Worm (Caenorhabditis elegans) whole organism, midembryonic: Measurements from ENCODE around the gene Y37E11B.10.
"Not testable (repeated sequence)": the region's sequence is repeated elsewhere in the genome, so short reads cannot be mapped to it uniquely, and the experiment has no call there.

Experiments used
- T22C8.4 ChIP-seq: fragments of 200-800 bp; sonication (Bioruptor generic); IDR thresholded peaks from 2 replicates; pipeline ENCODE4 v1.3.6; 2022; ENCODE audit warnings: missing genetic modification characterization, missing compliant biosample characterization
- cog-1 ChIP-seq: sonication (generic microtip); optimal IDR thresholded peaks from 2 replicates; lab custom pipeline; 2016; ENCODE audit warnings: missing genetic modification characterization, missing compliant biosample characterization
- flt-1 ChIP-seq: fragments of 200-800 bp; sonication (Bioruptor generic); IDR thresholded peaks from 2 replicates; pipeline ENCODE4 v1.3.6; 2022; ENCODE audit warnings: missing genetic modification characterization, missing compliant biosample characterization
- klf-2 ChIP-seq: fragments of 200-800 bp; sonication (Bioruptor generic); conservative IDR thresholded peaks from 2 replicates; pipeline ENCODE4 v1.3.6; 2022; ENCODE audit warnings: missing genetic modification reagents, missing genetic modification characterization, missing compliant biosample characterization
- med-1 ChIP-seq: sonication (generic microtip); optimal IDR thresholded peaks from 2 replicates; lab custom pipeline; 2017; ENCODE audit warnings: missing genetic modification characterization, mild to moderate bottlenecking, missing compliant biosample characterization, antibody characterized with exemption, missing genetic modification reagents; ENCODE audit not compliant: insufficient read depth
- ref-1 ChIP-seq: fragments of 200-800 bp; sonication (Bioruptor generic); conservative IDR thresholded peaks from 2 replicates; pipeline ENCODE4 v1.3.6; 2022; ENCODE audit warnings: missing genetic modification reagents, missing genetic modification characterization, missing compliant biosample characterization
- tab-1 ChIP-seq: fragments of 200-800 bp; sonication (Bioruptor generic); IDR thresholded peaks from 2 replicates; pipeline ENCODE4 v1.3.6; 2022; ENCODE audit warnings: missing genetic modification characterization, missing compliant biosample characterization
- ztf-23 ChIP-seq: fragments of 200-800 bp; sonication (Bioruptor generic); IDR thresholded peaks from 2 replicates; pipeline ENCODE4 v1.3.6; 2022; ENCODE audit warnings: missing genetic modification reagents, missing genetic modification characterization, missing compliant biosample characterization
- ztf-29 ChIP-seq: fragments of 200-800 bp; sonication (Bioruptor generic); IDR thresholded peaks from 2 replicates; pipeline ENCODE4 v1.3.6; 2022; ENCODE audit warnings: missing genetic modification reagents, missing genetic modification characterization, missing compliant biosample characterization

Gene Y37E11B.10

ce11 chrIV:3599958-3600357, 6.3 kb downstream of the Y37E11B.10 start, which contains the start of gene Y37E11B.7:
Gene Y37E11B.7, minus strand, starts transcription at chrIV:3600164.
- TF ChIP-seq med-1 (GFP tag; lab: Kevin White, UChicago): no peak
- TF ChIP-seq cog-1 (tag; lab: Kevin White, UChicago): no peak
- TF ChIP-seq ztf-23 (GFP tag; lab: Robert Waterston, UW): no peak
- no peak for TF ChIP-seq tab-1
- TF ChIP-seq T22C8.4 (GFP tag; lab: Robert Waterston, UW): no peak
- TF ChIP-seq ztf-29 (GFP tag; lab: Robert Waterston, UW): no peak
- no peak for TF ChIP-seq flt-1 (GFP tag; lab: Robert Waterston, UW)
- TF ChIP-seq klf-2: no peak
- no peak for TF ChIP-seq ref-1 (GFP tag; lab: Robert Waterston, UW)

ce11 chrIV:3599126-3599525, 7.1 kb downstream of the Y37E11B.10 start, which contains the start of gene Y37E11B.6:
Gene Y37E11B.6, minus strand, starts transcription at chrIV:3599306.
- no peak for TF ChIP-seq T22C8.4 (GFP tag; lab: Robert Waterston, UW)
- no peak for TF ChIP-seq cog-1 (tag; lab: Kevin White, UChicago)
- TF ChIP-seq ref-1 (GFP tag; lab: Robert Waterston, UW): no peak
- no peak for TF ChIP-seq klf-2
- no peak for TF ChIP-seq ztf-23 (GFP tag; lab: Robert Waterston, UW)
- TF ChIP-seq med-1 (GFP tag; lab: Kevin White, UChicago): no peak
- TF ChIP-seq ztf-29 (GFP tag; lab: Robert Waterston, UW): no peak
- TF ChIP-seq flt-1 (GFP tag; lab: Robert Waterston, UW): no peak
- no peak for TF ChIP-seq tab-1

- no peak for TF ChIP-seq flt-1 (GFP tag; lab: Robert Waterston, UW)
- no peak for TF ChIP-seq T22C8.4 (GFP tag; lab: Robert Waterston, UW)
- TF ChIP-seq med-1 (GFP tag; lab: Kevin White, UChicago): no peak
- TF ChIP-seq ref-1 (GFP tag; lab: Robert Waterston, UW): no peak
- TF ChIP-seq cog-1 (tag; lab: Kevin White, UChicago): no peak
- no peak for TF ChIP-seq ztf-23 (GFP tag; lab: Robert Waterston, UW)
- no peak for TF ChIP-seq tab-1
- TF ChIP-seq ztf-29 (GFP tag; lab: Robert Waterston, UW): no peak
- no peak for TF ChIP-seq klf-2
These were observed 7.8 kb downstream of the Y37E11B.10 start, which contains the start of gene Y37E11B.5 for ce11 chrIV:3598452-3598851. Gene Y37E11B.5, minus strand, starts transcription at chrIV:3598552.

ce11 chrIV:3597356-3597755, 8.9 kb downstream of the Y37E11B.10 start:
- TF ChIP-seq ztf-29 (GFP tag; lab: Robert Waterston, UW): no peak

ce11 chrIV:3593513-3593912, 12.8 kb downstream of the Y37E11B.10 start, which contains the start of gene taf-2:
Gene taf-2, minus strand, starts transcription at chrIV:3593613.
- TF ChIP-seq med-1 (GFP tag; lab: Kevin White, UChicago) (no peak), ref-1 (GFP tag; lab: Robert Waterston, UW) (no peak), klf-2 (no peak), flt-1 (GFP tag; lab: Robert Waterston, UW) (no peak), ztf-29 (GFP tag; lab: Robert Waterston, UW) (no peak), T22C8.4 (GFP tag; lab: Robert Waterston, UW) (no peak), ztf-23 (GFP tag; lab: Robert Waterston, UW) (no peak), cog-1 (tag; lab: Kevin White, UChicago) (no peak), tab-1 (no peak)

ce11 chrIV:3590821-3591220, 15.4 kb downstream of the Y37E11B.10 start:
- TF ChIP-seq T22C8.4 (GFP tag; lab: Robert Waterston, UW): no peak

- TF ChIP-seq ztf-23 (GFP tag; lab: Robert Waterston, UW); tab-1; ztf-29 (GFP tag; lab: Robert Waterston, UW): not testable (repeated sequence)
These were observed 23.5 kb downstream of the Y37E11B.10 start, which contains the start of gene blos-7 for ce11 chrIV:3582806-3583205. Gene blos-7, minus strand, starts transcription at chrIV:3582906.

- no peak for TF ChIP-seq tab-1
- TF ChIP-seq T22C8.4 (GFP tag; lab: Robert Waterston, UW): no peak
- no peak for TF ChIP-seq cog-1 (tag; lab: Kevin White, UChicago)
- no peak for TF ChIP-seq ztf-29 (GFP tag; lab: Robert Waterston, UW)
- no peak for TF ChIP-seq ref-1 (GFP tag; lab: Robert Waterston, UW)
- no peak for TF ChIP-seq med-1 (GFP tag; lab: Kevin White, UChicago)
- TF ChIP-seq klf-2: no peak
- no peak for TF ChIP-seq ztf-23 (GFP tag; lab: Robert Waterston, UW)
- TF ChIP-seq flt-1 (GFP tag; lab: Robert Waterston, UW): no peak
These were observed 26.7 kb downstream of the Y37E11B.10 start, which contains the start of gene Y37E11B.1 for ce11 chrIV:3579477-3579975. Gene Y37E11B.1, plus strand, starts transcription at chrIV:3579621.

ce11 chrIV:3578667-3579066, 27.6 kb downstream of the Y37E11B.10 start:
- TF ChIP-seq cog-1 (tag; lab: Kevin White, UChicago): no peak
- TF ChIP-seq ztf-23 (GFP tag; lab: Robert Waterston, UW): no peak

- TF ChIP-seq cog-1 (tag; lab: Kevin White, UChicago) (no peak), med-1 (GFP tag; lab: Kevin White, UChicago) (no peak), ztf-23 (GFP tag; lab: Robert Waterston, UW) (no peak), klf-2 (no peak), flt-1 (GFP tag; lab: Robert Waterston, UW) (no peak), ref-1 (GFP tag; lab: Robert Waterston, UW) (no peak), T22C8.4 (GFP tag; lab: Robert Waterston, UW) (no peak), ztf-29 (GFP tag; lab: Robert Waterston, UW) (no peak), tab-1 (no peak)
These were observed 28.1 kb downstream of the Y37E11B.10 start, which contains the start of gene Y37E11B.2 for ce11 chrIV:3578155-3578554. Gene Y37E11B.2, plus strand, starts transcription at chrIV:3578455.
